Worm (Caenorhabditis elegans) whole organism, L4 larva: ENCODE results near the gene W08F4.5.

Experiments
- aly-2 ChIP-seq: sonication (generic microtip); optimal IDR thresholded peaks from 2 replicates; lab custom pipeline; 2018; ENCODE audit warnings: missing biosample characterization, missing genetic modification characterization
- daf-19 ChIP-seq: fragments of 200-800 bp; sonication (Bioruptor generic); conservative IDR thresholded peaks from 2 replicates; pipeline ENCODE4 v1.3.6; 2022; ENCODE audit warnings: missing genetic modification characterization, missing compliant biosample characterization
- egl-43 ChIP-seq: fragments of 200-800 bp; sonication (Bioruptor generic); IDR thresholded peaks from 2 replicates; pipeline ENCODE4 v1.3.6; 2022; ENCODE audit warnings: missing genetic modification reagents, missing genetic modification characterization, missing compliant biosample characterization
- lin-15B ChIP-seq: fragments of 150-350 bp; sonication (generic microtip); optimal IDR thresholded peaks from 3 replicates; lab custom pipeline; 2014; ENCODE audit warnings: missing biosample characterization, missing genetic modification characterization
- lsy-2 ChIP-seq, 2 experiments: fragments of 150-350 bp in 1 of 2; sonication (generic microtip) in 1 of 2; optimal IDR thresholded peaks; 2 replicates each; lab custom pipeline; 2014 to 2017; ENCODE audit warnings: missing biosample characterization in 2 of 2, missing genetic modification characterization in 2 of 2
- mdl-1 ChIP-seq, 2 experiments: fragments of 150-350 bp in 1 of 2; sonication (generic microtip) in 1 of 2; optimal IDR thresholded peaks; 2 replicates each; lab custom pipeline; 2014 to 2017; ENCODE audit warnings: missing biosample characterization in 2 of 2, missing genetic modification characterization in 2 of 2
- pha-4 ChIP-seq, 2 experiments: fragments of 150-350 bp in 1 of 2; fragments of 200-800 bp in 1 of 2; sonication (Bioruptor generic) in 1 of 2; IDR thresholded peaks in 1 of 2; optimal IDR thresholded peaks in 1 of 2; 2 replicates each; pipeline versions ENCODE4 v1.3.6 to Lab custom; 2014 to 2022; ENCODE audit warnings: missing genetic modification characterization in 2 of 2, missing genetic modification reagents in 2 of 2, missing biosample characterization in 1 of 2, missing compliant biosample characterization in 1 of 2
- unc-62 ChIP-seq, 3 experiments: fragments of 150-350 bp in 1 of 3; sonication (generic microtip); optimal IDR thresholded peaks in 2 of 3; peaks in 1 of 3; 1 replicate in 1 of 3; 2 replicates in 2 of 3; lab custom pipeline; 2014 to 2017; ENCODE audit warnings: missing biosample characterization in 3 of 3, missing genetic modification characterization in 3 of 3, missing genetic modification reagents in 3 of 3, missing genotype in 1 of 3
- zag-1 ChIP-seq: fragments of 150-350 bp; optimal IDR thresholded peaks from 2 replicates; lab custom pipeline; 2014; ENCODE audit warnings: missing biosample characterization, missing genetic modification characterization
- zfp-2 ChIP-seq: sonication (generic microtip); optimal IDR thresholded peaks from 2 replicates; lab custom pipeline; 2016; ENCODE audit warnings: mild to moderate bottlenecking, missing genetic modification characterization, missing compliant biosample characterization

DNA sequence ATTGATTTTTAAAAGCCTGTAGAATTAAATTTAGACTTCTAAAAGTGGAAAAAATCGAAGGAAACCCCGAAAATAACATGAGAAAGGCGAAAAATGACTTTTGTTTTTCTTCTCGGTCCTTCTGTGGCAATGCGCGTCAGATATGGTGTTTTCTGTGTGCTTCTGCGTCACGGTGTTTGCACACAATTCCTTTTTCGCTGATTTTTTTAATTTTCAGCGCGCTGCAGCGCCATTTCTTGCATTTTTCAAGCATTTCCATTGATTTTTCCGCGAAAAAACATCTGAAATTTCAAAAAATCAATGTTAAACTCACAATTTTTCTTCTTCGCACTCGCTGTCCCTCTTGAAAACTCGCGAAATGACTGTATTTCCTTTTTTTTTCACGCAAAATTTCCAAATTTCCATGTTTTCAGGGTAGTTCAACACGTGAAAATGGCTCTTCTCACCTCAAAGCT lies 11.5 kb upstream of the W08F4.5 start, which contains the start of the genes cdc-37 and W08F4.3:
- no peak for TF ChIP-seq pha-4 (GFP tag; IDR thresholded peaks at IDR 0.05; lab: Robert Waterston, UW)
- TF ChIP-seq pha-4 (tag; optimal IDR thresholded peaks at IDR 0.05; lab: Kevin White, UChicago) = no peak
- no peak for TF ChIP-seq egl-43 (GFP tag; lab: Robert Waterston, UW)
- no peak for TF ChIP-seq lin-15B (tag; lab: Kevin White, UChicago)
- no peak for TF ChIP-seq zag-1 (tag; lab: Kevin White, UChicago)
- no peak for TF ChIP-seq daf-19 (GFP tag; lab: Robert Waterston, UW)
- no peak for TF ChIP-seq aly-2 (tag; lab: Kevin White, UChicago)
- no peak for TF ChIP-seq lsy-2 (tag; optimal IDR thresholded peaks at IDR 0.05; lab: Kevin White, UChicago)
- TF ChIP-seq unc-62 (GFP tag; optimal IDR thresholded peaks at IDR 0.05 in 1 of 2; lab: Kevin White, UChicago) = no peak
- no peak for TF ChIP-seq unc-62 (tag; optimal IDR thresholded peaks at IDR 0.05; lab: Kevin White, UChicago)
- no peak for TF ChIP-seq zfp-2
- TF ChIP-seq mdl-1 (tag; optimal IDR thresholded peaks at IDR 0.05; lab: Kevin White, UChicago) = no peak
